Worm (Caenorhabditis elegans) whole organism, early embryonic: ENCODE data around the gene cgt-3.

ENCODE experiments used
- F13C5.2 ChIP-seq: sonication (generic microtip); optimal IDR thresholded peaks from 2 replicates; lab custom pipeline; 2017; ENCODE audit warnings: mild to moderate bottlenecking, missing genetic modification characterization, inconsistent platforms, missing compliant biosample characterization
- aly-1 ChIP-seq: sonication (generic microtip); optimal IDR thresholded peaks from 2 replicates; lab custom pipeline; 2016; ENCODE audit warnings: missing genetic modification characterization, missing compliant biosample characterization
- ama-1 ChIP-seq: fragments of 150-350 bp; optimal IDR thresholded peaks from 2 replicates; lab custom pipeline; 2014
- ets-7 ChIP-seq: sonication (generic microtip); optimal IDR thresholded peaks from 2 replicates; lab custom pipeline; 2016; ENCODE audit warnings: missing genotype, missing genetic modification characterization, missing compliant biosample characterization
- flt-1 ChIP-seq: fragments of 200-800 bp; sonication (Bioruptor generic); IDR thresholded peaks from 2 replicates; pipeline ENCODE4 v1.3.6; 2022; ENCODE audit warnings: missing genetic modification characterization, missing compliant biosample characterization
- hmbx-1 ChIP-seq: sonication (generic microtip); optimal IDR thresholded peaks from 2 replicates; lab custom pipeline; 2016; ENCODE audit warnings: mild to moderate bottlenecking, missing genetic modification characterization, missing compliant biosample characterization
- hmg-4 ChIP-seq: fragments of 200-800 bp; sonication (Bioruptor generic); optimal IDR thresholded peaks from 2 replicates; lab custom pipeline; 2018; ENCODE audit warnings: mild to moderate bottlenecking, missing genetic modification characterization, missing compliant biosample characterization
- hnd-1 ChIP-seq: sonication (generic microtip); optimal IDR thresholded peaks from 2 replicates; lab custom pipeline; 2016; ENCODE audit warnings: missing genetic modification characterization, missing compliant biosample characterization
- pes-1 ChIP-seq: fragments of 200-800 bp; sonication (Bioruptor generic); IDR thresholded peaks from 2 replicates; pipeline ENCODE4 v1.3.6; 2022; ENCODE audit warnings: missing genetic modification reagents, missing genetic modification characterization, missing compliant biosample characterization
- scrt-1 ChIP-seq: fragments of 200-800 bp; sonication (Bioruptor generic); IDR thresholded peaks from 2 replicates; pipeline ENCODE4 v1.3.6; 2022; ENCODE audit warnings: missing genetic modification characterization, missing compliant biosample characterization
- tbx-11 ChIP-seq: fragments of 200-800 bp; sonication (Bioruptor generic); IDR thresholded peaks from 2 replicates; pipeline ENCODE4 v1.3.6; 2022; ENCODE audit warnings: missing genetic modification characterization, missing compliant biosample characterization
- tbx-37 ChIP-seq: fragments of 200-800 bp; sonication (Bioruptor generic); conservative IDR thresholded peaks from 2 replicates; pipeline ENCODE4 v1.3.6; 2022; ENCODE audit warnings: missing genetic modification reagents, missing genetic modification characterization, missing compliant biosample characterization
- tra-4 ChIP-seq: sonication (generic microtip); optimal IDR thresholded peaks from 2 replicates; lab custom pipeline; 2017; ENCODE audit warnings: missing genetic modification characterization, missing compliant biosample characterization

DNA sequence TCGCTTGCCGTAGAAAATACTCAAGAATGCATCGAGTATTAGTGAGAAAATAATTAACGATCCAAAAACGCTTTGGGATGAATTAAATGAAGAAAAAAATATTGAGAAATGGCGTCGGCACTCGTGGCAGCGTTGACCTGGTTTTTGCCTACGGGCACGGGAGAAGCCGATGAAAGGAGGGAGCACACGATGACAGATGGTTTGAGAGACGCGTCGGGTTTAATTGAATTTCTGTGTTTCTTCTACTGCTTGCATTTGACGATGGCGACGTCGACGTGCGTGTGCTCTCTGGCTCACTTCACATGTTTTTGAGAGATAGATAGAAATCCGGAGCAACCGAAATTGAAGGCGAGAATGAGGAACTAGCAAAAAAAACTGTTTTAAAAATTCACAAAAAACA, 39.5 kb downstream of the cgt-3 start:
- no peak for TF ChIP-seq tbx-11 (GFP tag; lab: Robert Waterston, UW)
- TF ChIP-seq pes-1 (GFP tag; lab: Robert Waterston, UW): no peak
- TF ChIP-seq hmbx-1 (tag; lab: Kevin White, UChicago): no peak
- no peak for TF ChIP-seq ama-1 (lab: Kevin White, UChicago)
- TF ChIP-seq F13C5.2 (tag; lab: Kevin White, UChicago): no peak
- no peak for TF ChIP-seq scrt-1 (GFP tag; lab: Robert Waterston, UW)
- no peak for TF ChIP-seq tra-4 (tag; lab: Kevin White, UChicago)
- TF ChIP-seq hnd-1 (tag; lab: Kevin White, UChicago): no peak
- no peak for TF ChIP-seq flt-1 (GFP tag; lab: Robert Waterston, UW)
- TF ChIP-seq hmg-4 (GFP tag; lab: Kevin White, UChicago): no peak
- no peak for TF ChIP-seq aly-1 (tag; lab: Kevin White, UChicago)
- no peak for TF ChIP-seq ets-7 (tag; lab: Kevin White, UChicago)
- no peak for TF ChIP-seq tbx-37
